Worm (Caenorhabditis elegans) whole organism, young adult: ENCODE data around the gene M162.5.

ENCODE experiments used
- B0035.1 ChIP-seq: sonication (generic microtip); optimal IDR thresholded peaks from 2 replicates; lab custom pipeline; 2016; ENCODE audit warnings: missing genetic modification characterization, mild to moderate bottlenecking, missing compliant biosample characterization, missing genotype, missing genetic modification reagents
- B0336.3 ChIP-seq: fragments of 200-800 bp; sonication (Bioruptor generic); IDR thresholded peaks from 2 replicates; pipeline ENCODE4 v1.3.6; 2022; ENCODE audit warnings: missing genetic modification characterization, missing compliant biosample characterization
- C17E4.6 ChIP-seq: fragments of 200-800 bp; sonication (Bioruptor generic); IDR thresholded peaks from 2 replicates; pipeline ENCODE4 v1.3.6; 2022; ENCODE audit warnings: missing genetic modification reagents, missing genetic modification characterization, missing compliant biosample characterization
- F33H1.4 ChIP-seq: fragments of 200-800 bp; sonication (Bioruptor generic); IDR thresholded peaks from 2 replicates; pipeline ENCODE4 v1.3.6; 2022; ENCODE audit warnings: missing genetic modification reagents, missing genetic modification characterization, missing compliant biosample characterization
- F37B4.10 ChIP-seq: fragments of 200-800 bp; sonication (Bioruptor generic); IDR thresholded peaks from 2 replicates; pipeline ENCODE4 v1.3.6; 2022; ENCODE audit warnings: missing genetic modification characterization, missing compliant biosample characterization
- T07F8.4 ChIP-seq: sonication (generic microtip); optimal IDR thresholded peaks from 2 replicates; lab custom pipeline; 2016; ENCODE audit warnings: mild to moderate bottlenecking, missing genetic modification characterization, moderate library complexity, missing compliant biosample characterization
- Y67H2A.10 ChIP-seq: fragments of 200-800 bp; sonication (Bioruptor generic); conservative IDR thresholded peaks from 2 replicates; pipeline ENCODE4 v1.3.6; 2022; ENCODE audit warnings: missing genetic modification reagents, missing genetic modification characterization, missing compliant biosample characterization
- Y95B8A.8 ChIP-seq: fragments of 200-800 bp; sonication (Bioruptor generic); IDR thresholded peaks from 2 replicates; pipeline ENCODE4 v1.3.6; 2022; ENCODE audit warnings: missing genetic modification reagents, missing genetic modification characterization, missing compliant biosample characterization
- aptf-3 ChIP-seq: fragments of 200-800 bp; sonication (Bioruptor generic); IDR thresholded peaks from 2 replicates; pipeline ENCODE4 v1.3.6; 2022; ENCODE audit warnings: missing genetic modification characterization, missing compliant biosample characterization
- bed-2 ChIP-seq: fragments of 200-800 bp; sonication (Bioruptor generic); IDR thresholded peaks from 2 replicates; pipeline ENCODE4 v1.3.6; 2022; ENCODE audit warnings: missing genetic modification reagents, missing genetic modification characterization, missing compliant biosample characterization
- ccch-3 ChIP-seq: fragments of 200-800 bp; sonication (Bioruptor generic); optimal IDR thresholded peaks from 2 replicates; lab custom pipeline; 2018; ENCODE audit warnings: mild to moderate bottlenecking, missing genetic modification characterization, missing compliant biosample characterization
- ceh-40 ChIP-seq: fragments of 200-800 bp; sonication (Bioruptor generic); IDR thresholded peaks from 2 replicates; pipeline ENCODE4 v1.3.6; 2022; ENCODE audit warnings: missing genetic modification characterization, missing compliant biosample characterization
- ceh-91 ChIP-seq: fragments of 200-800 bp; sonication (Bioruptor generic); IDR thresholded peaks from 2 replicates; pipeline ENCODE4 v1.3.6; 2022; ENCODE audit warnings: missing genetic modification reagents, missing genetic modification characterization, missing compliant biosample characterization
- die-1 ChIP-seq: sonication (generic microtip); optimal IDR thresholded peaks from 2 replicates; lab custom pipeline; 2016; ENCODE audit warnings: missing genotype, mild to moderate bottlenecking, missing genetic modification characterization, missing compliant biosample characterization
- dox-1 ChIP-seq: fragments of 200-800 bp; sonication (Bioruptor generic); IDR thresholded peaks from 2 replicates; pipeline ENCODE4 v1.3.6; 2022; ENCODE audit warnings: missing genetic modification reagents, missing genetic modification characterization, missing compliant biosample characterization
- egrh-3 ChIP-seq: fragments of 200-800 bp; sonication (Bioruptor generic); IDR thresholded peaks from 2 replicates; pipeline ENCODE4 v1.3.6; 2022; ENCODE audit warnings: missing genetic modification reagents, missing genetic modification characterization, missing compliant biosample characterization
- ets-4 ChIP-seq: fragments of 200-800 bp; sonication (Bioruptor generic); optimal IDR thresholded peaks from 2 replicates; lab custom pipeline; 2018; ENCODE audit warnings: mild to moderate bottlenecking, missing genetic modification characterization, missing compliant biosample characterization
- gei-17 ChIP-seq: fragments of 200-800 bp; sonication (Bioruptor generic); optimal IDR thresholded peaks from 2 replicates; lab custom pipeline; 2018; ENCODE audit warnings: mild to moderate bottlenecking, missing genetic modification characterization, missing compliant biosample characterization
- him-1 ChIP-seq: sonication (generic microtip); optimal IDR thresholded peaks from 2 replicates; lab custom pipeline; 2016; ENCODE audit warnings: missing genotype, missing genetic modification reagents, missing genetic modification characterization, missing compliant biosample characterization
- let-526 ChIP-seq: fragments of 200-800 bp; sonication (Bioruptor generic); IDR thresholded peaks from 2 replicates; pipeline ENCODE4 v1.3.6; 2022; ENCODE audit warnings: missing genetic modification reagents, missing genetic modification characterization, missing compliant biosample characterization
- lin-26 ChIP-seq: fragments of 200-800 bp; sonication (Bioruptor generic); IDR thresholded peaks from 2 replicates; pipeline ENCODE4 v1.3.6; 2022; ENCODE audit warnings: missing genetic modification reagents, missing genetic modification characterization, missing compliant biosample characterization
- madf-6 ChIP-seq: fragments of 200-800 bp; sonication (Bioruptor generic); IDR thresholded peaks from 2 replicates; pipeline ENCODE4 v1.3.6; 2022; ENCODE audit warnings: missing genetic modification reagents, missing genetic modification characterization, missing compliant biosample characterization
- mcd-1 ChIP-seq: fragments of 200-800 bp; sonication (Bioruptor generic); IDR thresholded peaks from 2 replicates; pipeline ENCODE4 v1.3.6; 2022; ENCODE audit warnings: missing genetic modification reagents, missing genetic modification characterization, missing compliant biosample characterization
- mxl-1 ChIP-seq: sonication (generic microtip); optimal IDR thresholded peaks from 2 replicates; lab custom pipeline; 2016; ENCODE audit warnings: missing genetic modification characterization, missing compliant biosample characterization
- nhr-120 ChIP-seq: fragments of 200-800 bp; sonication (Bioruptor generic); IDR thresholded peaks from 2 replicates; pipeline ENCODE4 v1.3.6; 2022; ENCODE audit warnings: missing genetic modification characterization, missing compliant biosample characterization
- nhr-179 ChIP-seq: sonication (generic microtip); optimal IDR thresholded peaks from 2 replicates; lab custom pipeline; 2016; ENCODE audit warnings: mild to moderate bottlenecking, missing genetic modification characterization, missing compliant biosample characterization
- nhr-80 ChIP-seq: sonication (generic microtip); optimal IDR thresholded peaks from 2 replicates; lab custom pipeline; 2016; ENCODE audit warnings: missing genetic modification characterization, missing compliant biosample characterization
- rcor-1 ChIP-seq: fragments of 200-800 bp; sonication (Bioruptor generic); IDR thresholded peaks from 2 replicates; pipeline ENCODE4 v1.3.6; 2022; ENCODE audit warnings: missing genetic modification reagents, missing genetic modification characterization, missing compliant biosample characterization
- rpc-1 ChIP-seq, 2 experiments: fragments of 150-350 bp in 1 of 2; sonication (generic microtip) in 1 of 2; optimal IDR thresholded peaks; 2 replicates each; lab custom pipeline; 2014 to 2018; ENCODE audit warnings: missing biosample characterization in 1 of 2, missing genetic modification characterization in 1 of 2, missing genetic modification reagents in 1 of 2, missing genotype in 1 of 2
- sea-2 ChIP-seq: fragments of 200-800 bp; sonication (Bioruptor generic); IDR thresholded peaks from 2 replicates; pipeline ENCODE4 v1.3.6; 2022; ENCODE audit warnings: missing genetic modification characterization, missing compliant biosample characterization
- snpc-1.1 ChIP-seq: sonication (generic microtip); optimal IDR thresholded peaks from 2 replicates; lab custom pipeline; 2017; ENCODE audit warnings: missing genetic modification characterization, mild to moderate bottlenecking, missing compliant biosample characterization, antibody characterized with exemption, moderate library complexity, missing genotype, missing genetic modification reagents; ENCODE audit not compliant: insufficient read depth
- snpc-1.3 ChIP-seq: sonication (generic microtip); optimal IDR thresholded peaks from 2 replicates; lab custom pipeline; 2017; ENCODE audit warnings: missing genetic modification characterization, mild to moderate bottlenecking, missing compliant biosample characterization, antibody characterized with exemption, moderate library complexity, missing genotype, missing genetic modification reagents; ENCODE audit not compliant: insufficient read depth
- snpc-3.4 ChIP-seq: sonication (generic microtip); optimal IDR thresholded peaks from 2 replicates; lab custom pipeline; 2017; ENCODE audit warnings: missing genetic modification characterization, mild to moderate bottlenecking, missing compliant biosample characterization, antibody characterized with exemption, moderate library complexity, missing genotype, missing genetic modification reagents
- tlf-1 ChIP-seq: fragments of 200-800 bp; sonication (Bioruptor generic); optimal IDR thresholded peaks from 2 replicates; lab custom pipeline; 2018; ENCODE audit warnings: mild to moderate bottlenecking, missing genetic modification characterization, missing compliant biosample characterization
- xnd-1 ChIP-seq: sonication (generic microtip); optimal IDR thresholded peaks from 2 replicates; lab custom pipeline; 2016; ENCODE audit warnings: missing genotype, missing genetic modification reagents, missing genetic modification characterization, missing compliant biosample characterization
- zfh-2 ChIP-seq: fragments of 200-800 bp; sonication (Bioruptor generic); conservative IDR thresholded peaks from 2 replicates; pipeline ENCODE4 v1.3.6; 2022; ENCODE audit warnings: missing genetic modification reagents, missing genetic modification characterization, missing compliant biosample characterization
- ztf-18 ChIP-seq: sonication (generic microtip); optimal IDR thresholded peaks from 2 replicates; lab custom pipeline; 2016; ENCODE audit warnings: missing genotype, mild to moderate bottlenecking, missing genetic modification characterization, missing compliant biosample characterization

The M162.5 gene

DNA sequence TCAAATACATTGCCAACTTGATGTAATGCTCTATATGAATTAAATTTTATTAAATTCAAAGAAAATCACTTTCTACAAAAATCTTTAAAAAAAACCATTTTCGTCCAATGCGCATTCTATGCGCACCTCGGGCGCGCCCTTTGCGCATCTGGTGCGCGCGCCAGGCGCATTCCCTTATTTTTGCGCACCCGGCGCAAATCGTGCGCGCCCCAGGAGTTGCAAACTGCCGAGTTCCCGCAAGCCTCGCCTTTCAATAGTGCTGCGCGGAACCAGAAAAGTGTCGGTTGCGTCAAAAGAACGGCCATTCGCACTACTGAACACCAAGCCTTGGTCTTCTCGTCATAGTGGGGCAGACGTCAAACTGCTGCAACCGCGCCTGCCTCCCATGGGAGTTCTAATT, 27.1 kb upstream of the M162.5 start:
- 0 out of 2 replicates have a peak, but pooled peaks have one; percentile 51 for TF ChIP-seq nhr-120 (GFP tag; lab: Robert Waterston, UW)
- peak; percentile 48; the same call in 1 of the 2 replicates for TF ChIP-seq egrh-3 (GFP tag; lab: Robert Waterston, UW)
- TF ChIP-seq zfh-2 (GFP tag; lab: Robert Waterston, UW), result peak; percentile 85
- 0 out of 2 replicates have a peak, but pooled peaks have one; percentile 38 for TF ChIP-seq aptf-3 (GFP tag; lab: Robert Waterston, UW)
- TF ChIP-seq ets-4 (GFP tag; lab: Kevin White, UChicago), result no peak
- 0 out of 2 replicates have a peak, but pooled peaks have one; percentile 36 for TF ChIP-seq C17E4.6 (GFP tag; lab: Robert Waterston, UW)
- TF ChIP-seq die-1, result no peak
- no peak for TF ChIP-seq mcd-1 (GFP tag; lab: Robert Waterston, UW)

DNA sequence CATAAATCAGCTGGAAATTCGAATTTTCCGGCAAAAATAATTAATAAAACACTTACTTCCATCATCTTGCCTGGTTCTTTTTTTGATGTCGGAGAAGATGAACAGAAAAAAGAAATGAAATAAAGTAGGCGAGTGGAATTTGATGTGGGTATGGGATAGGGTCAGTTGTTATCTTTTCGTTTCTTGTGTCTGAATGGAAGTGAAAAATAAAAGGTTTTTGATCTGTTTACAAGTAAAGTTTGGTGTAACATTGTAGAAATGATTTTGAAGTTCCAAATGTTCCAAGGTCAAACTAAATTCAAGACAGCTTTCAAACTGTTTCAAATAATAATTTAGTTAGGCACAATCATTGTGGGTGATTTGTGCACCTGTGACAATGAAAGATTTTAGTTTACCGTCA, 23.4 kb upstream of the M162.5 start, which contains the start of gene W04E12.7:
Gene W04E12.7, minus strand, starts transcription at position 101 of the 400 bp plus-strand sequence.
- no peak for TF ChIP-seq nhr-80 (tag; lab: Kevin White, UChicago)
- no peak for TF ChIP-seq xnd-1 (tag; lab: Kevin White, UChicago)
- no peak for TF ChIP-seq lin-26 (GFP tag; lab: Robert Waterston, UW)
- TF ChIP-seq snpc-1.3 (tag; lab: Kevin White, UChicago), result no peak
- TF ChIP-seq him-1 (tag; lab: Kevin White, UChicago), result no peak
- TF ChIP-seq dox-1, result no peak
- TF ChIP-seq ceh-40 (GFP tag; lab: Robert Waterston, UW), result no peak
- TF ChIP-seq F37B4.10 (GFP tag; lab: Robert Waterston, UW), result no peak

DNA sequence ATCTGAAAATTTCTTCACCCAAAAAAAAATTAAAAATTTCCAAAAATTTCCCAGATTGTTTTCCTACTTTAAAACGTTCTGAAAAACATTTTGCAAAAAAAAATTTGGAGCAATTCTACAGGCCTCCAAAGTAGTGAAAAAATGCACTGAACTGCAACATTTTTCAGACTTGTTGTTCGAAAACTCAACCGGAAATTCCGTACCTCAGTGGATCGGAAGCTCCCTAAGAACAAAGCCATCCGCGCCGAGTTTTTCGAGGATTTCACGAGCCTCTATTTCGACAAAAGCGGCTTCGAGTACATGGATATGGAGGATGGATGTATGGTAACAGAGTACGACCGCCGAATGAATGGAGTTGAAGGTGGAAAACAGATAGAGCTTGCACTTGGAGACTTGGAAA, 22.7 kb upstream of the M162.5 start, which contains the start of gene fbxa-131:
Gene fbxa-131, plus strand, starts transcription at position 301 of the 400 bp plus-strand sequence.
- no peak for TF ChIP-seq gei-17 (GFP tag; lab: Kevin White, UChicago)
- TF ChIP-seq egrh-3 (GFP tag; lab: Robert Waterston, UW), result no peak
- no peak for TF ChIP-seq Y67H2A.10 (GFP tag; lab: Robert Waterston, UW)
- no peak for TF ChIP-seq snpc-1.1 (tag; lab: Kevin White, UChicago)
- no peak for TF ChIP-seq bed-2
- TF ChIP-seq die-1, result no peak
- TF ChIP-seq T07F8.4 (tag; lab: Kevin White, UChicago), result no peak
- TF ChIP-seq F33H1.4 (GFP tag; lab: Robert Waterston, UW), result no peak
- TF ChIP-seq mxl-1 (tag; lab: Kevin White, UChicago), result no peak
- TF ChIP-seq let-526 (GFP tag; lab: Robert Waterston, UW), result no peak
- TF ChIP-seq snpc-3.4 (tag; lab: Kevin White, UChicago), result no peak
- TF ChIP-seq, all 124 proteins: peak for 0

DNA sequence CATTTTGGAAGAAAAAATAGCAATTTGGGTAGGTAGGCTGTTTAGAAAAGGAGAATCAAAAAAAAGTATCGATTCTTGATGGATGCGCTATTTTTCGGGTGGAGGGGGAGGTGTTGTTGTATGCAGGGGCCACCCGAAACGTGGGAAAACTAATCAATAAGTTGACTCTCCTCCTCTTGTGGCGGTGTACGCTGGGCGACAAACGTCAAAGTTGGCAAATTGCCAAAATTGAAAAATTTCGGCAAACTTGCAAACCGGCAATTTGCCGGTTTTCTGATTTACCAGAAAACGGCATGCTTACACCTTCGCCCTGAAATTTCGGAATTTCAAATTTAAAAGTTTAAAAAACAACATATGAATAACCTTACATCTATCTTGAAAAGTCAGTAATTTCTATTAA, 19.8 kb upstream of the M162.5 start, which contains the start of gene W04E12.2:
Gene W04E12.2, minus strand, starts transcription at position 101 of the 400 bp plus-strand sequence.
- TF ChIP-seq ceh-91 (GFP tag; lab: Robert Waterston, UW) (no peak), B0336.3 (GFP tag; lab: Robert Waterston, UW) (no peak), mcd-1 (GFP tag; lab: Robert Waterston, UW) (no peak), rpc-1 (optimal IDR thresholded peaks at IDR 0.05; lab: Kevin White, UChicago) (no peak), rpc-1 (tag; optimal IDR thresholded peaks at IDR 0.05; lab: Kevin White, UChicago) (no peak), bed-2 (no peak), tlf-1 (GFP tag; lab: Kevin White, UChicago) (no peak), rcor-1 (no peak), B0035.1 (tag; lab: Kevin White, UChicago) (no peak), xnd-1 (tag; lab: Kevin White, UChicago) (no peak), ccch-3 (GFP tag; lab: Kevin White, UChicago) (no peak), ztf-18 (tag; lab: Kevin White, UChicago) (no peak), sea-2 (no peak), nhr-179 (tag; lab: Kevin White, UChicago) (no peak), madf-6 (GFP tag; lab: Robert Waterston, UW) (no peak), Y95B8A.8 (GFP tag; lab: Robert Waterston, UW) (no peak)
